Worm (Caenorhabditis elegans) whole organism, young adult: ENCODE measurements around the gene sgo-1.

Source experiments
- F23B12.7 ChIP-seq: sonication (generic microtip); optimal IDR thresholded peaks from 2 replicates; lab custom pipeline; 2017; ENCODE audit warnings: missing genetic modification characterization, mild to moderate bottlenecking, missing compliant biosample characterization, antibody characterized with exemption, moderate library complexity; ENCODE audit not compliant: insufficient read depth
- F37B4.10 ChIP-seq: fragments of 200-800 bp; sonication (Bioruptor generic); IDR thresholded peaks from 2 replicates; pipeline ENCODE4 v1.3.6; 2022; ENCODE audit warnings: missing genetic modification characterization, missing compliant biosample characterization
- atf-7 ChIP-seq: sonication (generic microtip); optimal IDR thresholded peaks from 2 replicates; lab custom pipeline; 2017; ENCODE audit warnings: mild to moderate bottlenecking, missing genetic modification characterization, missing compliant biosample characterization
- athp-1 ChIP-seq: sonication (generic microtip); optimal IDR thresholded peaks from 2 replicates; lab custom pipeline; 2017; ENCODE audit warnings: mild to moderate bottlenecking, missing genetic modification characterization, missing compliant biosample characterization
- him-1 ChIP-seq: sonication (generic microtip); optimal IDR thresholded peaks from 2 replicates; lab custom pipeline; 2016; ENCODE audit warnings: missing genotype, missing genetic modification reagents, missing genetic modification characterization, missing compliant biosample characterization
- sea-2 ChIP-seq: fragments of 200-800 bp; sonication (Bioruptor generic); IDR thresholded peaks from 2 replicates; pipeline ENCODE4 v1.3.6; 2022; ENCODE audit warnings: missing genetic modification characterization, missing compliant biosample characterization
- tbp1 ChIP-seq: fragments of 200-800 bp; sonication (Bioruptor generic); optimal IDR thresholded peaks from 2 replicates; lab custom pipeline; 2018; ENCODE audit warnings: mild to moderate bottlenecking, missing genetic modification characterization, missing compliant biosample characterization
- unc-130 ChIP-seq: sonication (generic microtip); optimal IDR thresholded peaks from 2 replicates; lab custom pipeline; 2016; ENCODE audit warnings: missing genetic modification reagents, missing genetic modification characterization, missing compliant biosample characterization

DNA sequence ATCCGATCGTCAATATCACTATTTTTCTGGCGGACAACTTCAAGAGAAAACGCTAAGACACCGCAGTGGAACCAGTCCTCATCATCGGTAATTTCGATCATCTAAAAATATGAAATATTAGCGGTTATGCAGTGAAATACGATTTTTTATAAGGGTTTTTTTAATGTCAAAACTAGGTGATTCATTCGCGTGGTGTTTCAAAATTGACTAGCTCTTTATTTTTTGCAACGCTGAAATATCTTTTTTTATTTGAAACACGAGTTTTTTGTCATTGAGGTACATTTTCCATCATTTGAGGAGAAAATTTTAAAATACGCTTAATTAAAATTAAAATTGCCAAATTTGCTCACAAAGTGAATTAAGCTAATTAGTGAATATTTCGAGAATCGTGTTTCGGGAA lies 36.8 kb downstream of the sgo-1 start, which contains the start of gene dsb-3:
- no peak for TF ChIP-seq sea-2
- no peak for TF ChIP-seq athp-1
- TF ChIP-seq F37B4.10 (GFP tag; lab: Robert Waterston, UW) = no peak
- no peak for TF ChIP-seq him-1 (tag; lab: Kevin White, UChicago)
- TF ChIP-seq atf-7 (tag; lab: Kevin White, UChicago) = no peak
- no peak for TF ChIP-seq F23B12.7
- TF ChIP-seq tbp1 (GFP tag; lab: Kevin White, UChicago) = no peak
- no peak for TF ChIP-seq unc-130
